5 fruit fly cellular contexts compared by ENCODE assay signal in genomic region chr3L:823597-823996, dm6.
TF ChIP-seq lines count a peak whose summit lies in the region.

No protein-coding gene starts in this region.

- TF ChIP-seq CTCF in whole organism, embryonic (GFP tag; optimal IDR thresholded peaks at IDR 0.05; lab: Kevin White, UChicago) = no peak

TF ChIP-seq in whole organism, adult, 20 proteins besides CTCF, POLR2A, EP300 and RAD21:
- TF ChIP-seq CG33017 (tag; optimal IDR thresholded peaks at IDR 0.05; lab: Kevin White, UChicago) (no peak), bab1 (GFP tag; optimal IDR thresholded peaks at IDR 0.05; lab: Kevin White, UChicago) (no peak), pad (GFP tag; optimal IDR thresholded peaks at IDR 0.05; lab: Kevin White, UChicago) (no peak), tj (GFP tag; optimal IDR thresholded peaks at IDR 0.05; lab: Kevin White, UChicago) (peak; percentile 79)

TF ChIP-seq in whole organism, embryonic, 481 proteins besides CTCF, POLR2A, EP300 and RAD21:
- TF ChIP-seq Nf-YA (GFP tag; IDR thresholded peaks at IDR 0.05; lab: Robert Waterston, UW) (0 out of 2 replicates have a peak, but pooled peaks have one; percentile 27), CG31441 (GFP tag; IDR thresholded peaks at IDR 0.05; lab: Robert Waterston, UW) (no peak)
TF ChIP-seq in whole organism, embryonic: peak in this region for 1.

TF ChIP-seq in whole organism, prepupa, 60 proteins besides CTCF, POLR2A, EP300 and RAD21:
- TF ChIP-seq CG7368 (GFP tag; optimal IDR thresholded peaks at IDR 0.05; lab: Kevin White, UChicago) = no peak
- TF ChIP-seq CG11294 (GFP tag; IDR thresholded peaks at IDR 0.05; lab: Robert Waterston, UW) = no peak
- no peak for TF ChIP-seq CG15336 (GFP tag; IDR thresholded peaks at IDR 0.05; lab: Robert Waterston, UW)
- TF ChIP-seq achi (GFP tag; optimal IDR thresholded peaks at IDR 0.05; lab: Kevin White, UChicago) = no peak
- TF ChIP-seq Lpt (GFP tag; optimal IDR thresholded peaks at IDR 0.05; lab: Kevin White, UChicago) = no peak
- no peak for TF ChIP-seq spab (GFP tag; optimal IDR thresholded peaks at IDR 0.05; lab: Kevin White, UChicago)
- peak; percentile 15 for TF ChIP-seq CG3919 (GFP tag; optimal IDR thresholded peaks at IDR 0.05; lab: Kevin White, UChicago)
- TF ChIP-seq Eip78C (GFP tag; lab: Kevin White, UChicago) = peak; percentile 14
- peak; percentile 35 for TF ChIP-seq svp (GFP tag; lab: Kevin White, UChicago)
- 0 out of 3 replicates have a peak, but pooled peaks have one; percentile 3 for TF ChIP-seq CG6163 (GFP tag; IDR thresholded peaks at IDR 0.05; lab: Robert Waterston, UW)
- TF ChIP-seq dsx (GFP tag; optimal IDR thresholded peaks at IDR 0.05; lab: Kevin White, UChicago; ENCODE audit: poor library complexity, severe bottlenecking) = no peak
- no peak for TF ChIP-seq pdm3 (GFP tag; optimal IDR thresholded peaks at IDR 0.05; lab: Kevin White, UChicago)
- TF ChIP-seq esn (GFP tag; optimal IDR thresholded peaks at IDR 0.05; lab: Kevin White, UChicago) = no peak
- no peak for TF ChIP-seq Ets96B (tag; optimal IDR thresholded peaks at IDR 0.05; lab: Kevin White, UChicago)
- no peak for TF ChIP-seq Met (GFP tag; optimal IDR thresholded peaks at IDR 0.05; lab: Kevin White, UChicago)
- TF ChIP-seq net (GFP tag; optimal IDR thresholded peaks at IDR 0.05; lab: Kevin White, UChicago) = no peak
- no peak for TF ChIP-seq CG1621 (tag; optimal IDR thresholded peaks at IDR 0.05; lab: Kevin White, UChicago)
- TF ChIP-seq Blimp-1 (GFP tag; optimal IDR thresholded peaks at IDR 0.05; lab: Kevin White, UChicago) = no peak

TF ChIP-seq in whole organism, pupa, 21 proteins besides CTCF, POLR2A, EP300 and RAD21:
- TF ChIP-seq EcR (GFP tag; optimal IDR thresholded peaks at IDR 0.05; lab: Kevin White, UChicago) (peak; percentile 90), Pif1B (GFP tag; optimal IDR thresholded peaks at IDR 0.05; lab: Kevin White, UChicago) (no peak)
TF ChIP-seq in whole organism, pupa: peak in this region for 1.

TF ChIP-seq in whole organism, wandering third instar larva, 38 proteins besides CTCF, POLR2A, EP300 and RAD21:
- TF ChIP-seq CG32264 (GFP tag; optimal IDR thresholded peaks at IDR 0.05; lab: Kevin White, UChicago) (no peak), Dif (GFP tag; optimal IDR thresholded peaks at IDR 0.05; lab: Kevin White, UChicago; ENCODE audit: partially characterized antibody) (no peak), jim (GFP tag; optimal IDR thresholded peaks at IDR 0.05; lab: Kevin White, UChicago) (no peak), psq (GFP tag; optimal IDR thresholded peaks at IDR 0.05; lab: Kevin White, UChicago) (no peak), Dfd (GFP tag; optimal IDR thresholded peaks at IDR 0.05; lab: Kevin White, UChicago) (no peak), ey (GFP tag; optimal IDR thresholded peaks at IDR 0.05; lab: Kevin White, UChicago) (peak; percentile 2), N (GFP tag; optimal IDR thresholded peaks at IDR 0.05; lab: Kevin White, UChicago) (no peak)
